Worm (Caenorhabditis elegans) whole organism, mixed stage, embryonic: Measurements from ENCODE around the gene B0393.9.

Source experiments
- bed-3 ChIP-seq: fragments of 200-800 bp; sonication (Bioruptor generic); optimal IDR thresholded peaks from 3 replicates; lab custom pipeline; 2018; ENCODE audit warnings: mild to moderate bottlenecking, missing genetic modification characterization, moderate library complexity, missing compliant biosample characterization
- blmp-1 ChIP-seq: fragments of 150-350 bp; optimal IDR thresholded peaks from 2 replicates; lab custom pipeline; 2014; ENCODE audit warnings: missing biosample characterization, missing genetic modification characterization
- ceh-43 ChIP-seq: fragments of 200-800 bp; sonication (Bioruptor generic); optimal IDR thresholded peaks from 2 replicates; lab custom pipeline; 2018; ENCODE audit warnings: mild to moderate bottlenecking, missing genetic modification characterization, moderate library complexity, missing compliant biosample characterization
- elt-1 ChIP-seq: sonication (generic microtip); optimal IDR thresholded peaks from 2 replicates; lab custom pipeline; 2017; ENCODE audit warnings: missing genetic modification characterization, mild to moderate bottlenecking, missing compliant biosample characterization, antibody characterized with exemption, moderate library complexity, borderline replicate concordance; ENCODE audit not compliant: insufficient read depth
- nhr-237 ChIP-seq: fragments of 150-350 bp; optimal IDR thresholded peaks from 2 replicates; lab custom pipeline; 2014; ENCODE audit warnings: missing biosample characterization, missing genetic modification characterization
- nhr-76 ChIP-seq: sonication (generic microtip); optimal IDR thresholded peaks from 2 replicates; lab custom pipeline; 2017; ENCODE audit warnings: missing biosample characterization, missing genetic modification characterization
- snpc-4 ChIP-seq: fragments of 150-350 bp; optimal IDR thresholded peaks from 2 replicates; lab custom pipeline; 2014; ENCODE audit warnings: missing biosample characterization, missing genetic modification characterization
- sptf-1 ChIP-seq: sonication (generic microtip); optimal IDR thresholded peaks from 2 replicates; lab custom pipeline; 2017; ENCODE audit warnings: mild to moderate bottlenecking, missing genetic modification characterization, moderate library complexity, missing compliant biosample characterization
- unc-62 ChIP-seq: fragments of 150-350 bp; optimal IDR thresholded peaks from 2 replicates; lab custom pipeline; 2014; ENCODE audit warnings: missing biosample characterization, missing genetic modification reagents, missing genetic modification characterization

- TF ChIP-seq elt-1 (no peak), ceh-43 (GFP tag; lab: Kevin White, UChicago) (no peak), unc-62 (GFP tag; lab: Kevin White, UChicago) (no peak), sptf-1 (tag; lab: Kevin White, UChicago) (no peak), nhr-237 (tag; lab: Kevin White, UChicago) (no peak), bed-3 (no peak), nhr-76 (tag; lab: Kevin White, UChicago) (no peak), blmp-1 (tag; lab: Kevin White, UChicago) (no peak), snpc-4 (no peak)
Measured at ce11 chrIII:4792560-4793136, 12.7 kb upstream of the B0393.9 start, which contains the start of gene mip-1.
